Fruit fly (Drosophila melanogaster): ENCODE results near the gene CG33644.

The CG33644 gene

DNA sequence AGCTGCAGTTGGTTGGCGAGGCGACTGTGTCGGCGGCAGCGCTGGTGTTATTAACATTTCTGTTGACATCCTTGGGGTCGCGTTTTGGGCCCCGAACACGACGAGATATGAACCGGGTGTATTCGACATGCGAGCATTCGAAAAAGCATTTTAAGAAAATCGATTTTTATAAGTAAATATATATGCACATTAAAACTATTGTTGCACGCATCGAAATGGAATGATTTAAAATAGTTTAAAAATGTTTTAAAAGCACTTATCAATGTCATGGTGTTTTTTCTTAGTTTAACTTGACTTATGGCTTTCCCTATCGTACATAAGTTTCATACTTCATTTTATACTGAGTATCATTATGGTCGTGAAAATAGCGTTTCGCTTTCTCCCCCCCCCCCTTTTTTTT is 10.1 kb upstream of the CG33644 start:
- TF ChIP-seq CG8301 (tag; optimal IDR thresholded peaks at IDR 0.05) = no peak

DNA sequence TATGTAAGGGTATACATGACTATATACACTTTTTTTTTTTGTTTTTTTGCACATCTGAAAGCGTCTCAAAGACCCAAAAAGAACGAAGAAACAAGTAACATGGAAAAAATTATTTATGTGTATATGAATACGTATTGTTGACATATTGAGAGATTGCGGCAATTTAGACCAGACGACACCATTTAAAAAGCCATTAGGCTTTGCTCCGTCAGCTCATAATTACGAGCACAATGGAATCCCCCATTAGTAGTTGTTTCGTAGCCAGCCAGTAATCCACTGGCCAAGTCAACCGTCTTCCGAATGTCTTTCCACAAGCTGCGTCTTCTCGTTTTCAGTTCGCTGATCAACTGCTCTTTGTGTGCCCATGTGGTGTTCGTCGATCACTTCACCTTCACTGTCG is 4.3 kb upstream of the CG33644 start, which contains the start of gene CG33640:
CG33640 (plus strand) TSS at position 301 of the 400 bp plus-strand sequence.
- TF ChIP-seq Ets98B (GFP tag; IDR thresholded peaks at IDR 0.05) (no peak), Pif1A (GFP tag; optimal IDR thresholded peaks at IDR 0.05) (no peak), CG15710 (tag; optimal IDR thresholded peaks at IDR 0.05) (no peak), CG34367 (tag; optimal IDR thresholded peaks at IDR 0.05) (no peak), D1 (tag; optimal IDR thresholded peaks at IDR 0.05) (no peak)

DNA sequence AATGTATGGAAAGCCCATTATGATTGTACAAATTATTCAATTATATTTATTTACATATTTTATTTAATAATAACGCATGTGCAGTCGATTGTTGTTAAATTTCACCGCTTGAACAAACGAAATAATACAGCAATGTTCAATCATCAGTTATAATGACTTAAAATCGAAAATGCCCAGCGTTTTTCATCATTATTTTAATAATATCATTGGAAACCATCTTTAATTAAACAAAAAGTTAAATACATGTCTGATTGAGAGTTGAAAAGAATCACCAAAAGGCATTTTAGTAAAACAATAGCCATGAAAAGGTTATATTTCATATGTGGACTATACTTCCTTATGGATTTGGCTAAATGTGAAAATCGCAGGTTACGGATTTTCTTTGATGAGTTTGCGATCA is 3.1 kb upstream of the CG33644 start, which contains the start of gene CG33641:
CG33641 (plus strand) TSS at position 301 of the 400 bp plus-strand sequence.
- no peak for TF ChIP-seq CG32121 (GFP tag; IDR thresholded peaks at IDR 0.05)
- TF ChIP-seq CG17806 (tag; optimal IDR thresholded peaks at IDR 0.05) = no peak
- no peak for TF ChIP-seq Ets98B (GFP tag; IDR thresholded peaks at IDR 0.05)
- no peak for TF ChIP-seq gl (tag; optimal IDR thresholded peaks at IDR 0.05)
- TF ChIP-seq CG15710 (tag; optimal IDR thresholded peaks at IDR 0.05) = no peak
- no peak for TF ChIP-seq CG34367 (tag; optimal IDR thresholded peaks at IDR 0.05)
- no peak for TF ChIP-seq Snoo (tag; optimal IDR thresholded peaks at IDR 0.05)
- TF ChIP-seq CG14655 (GFP tag; optimal IDR thresholded peaks at IDR 0.05) = no peak
- no peak for TF ChIP-seq Pif1A (GFP tag; optimal IDR thresholded peaks at IDR 0.05)
- TF ChIP-seq rn (GFP tag; IDR thresholded peaks at IDR 0.05) = no peak
- TF ChIP-seq EcR (GFP tag; optimal IDR thresholded peaks at IDR 0.05) = no peak
- TF ChIP-seq CG8159 (tag; optimal IDR thresholded peaks at IDR 0.05) = no peak
- TF ChIP-seq fd96Ca (GFP tag; IDR thresholded peaks at IDR 0.05) = no peak
- no peak for TF ChIP-seq CG9948 (tag; optimal IDR thresholded peaks at IDR 0.05)
- no peak for TF ChIP-seq Pif1B (GFP tag; optimal IDR thresholded peaks at IDR 0.05)
- TF ChIP-seq CG8301 (tag; optimal IDR thresholded peaks at IDR 0.05) = no peak
- TF ChIP-seq CG10348 (GFP tag; IDR thresholded peaks at IDR 0.05) = no peak
- no peak for TF ChIP-seq CG13204 (GFP tag; optimal IDR thresholded peaks at IDR 0.05)
- TF ChIP-seq D1 (tag; optimal IDR thresholded peaks at IDR 0.05) = no peak
- no peak for TF ChIP-seq CG4496 (GFP tag; IDR thresholded peaks at IDR 0.05)

dm6 chr2L:13529675-13530074 is 2.2 kb upstream of the CG33644 start, which contains the start of gene CG33642:
Gene CG33642, plus strand, starts transcription at chr2L:13529975.
- TF ChIP-seq rn (GFP tag; IDR thresholded peaks at IDR 0.05) (no peak), CG8159 (tag; optimal IDR thresholded peaks at IDR 0.05) (no peak), fd96Ca (GFP tag; IDR thresholded peaks at IDR 0.05) (no peak), CG4496 (GFP tag; IDR thresholded peaks at IDR 0.05) (no peak)

dm6 chr2L:13530774-13531173 is 1.1 kb upstream of the CG33644 start, which contains the start of gene CG33643:
Gene CG33643, plus strand, starts transcription at chr2L:13531074.
- TF ChIP-seq EcR (GFP tag; optimal IDR thresholded peaks at IDR 0.05) (no peak), CG12605 (GFP tag; IDR thresholded peaks at IDR 0.05) (no peak), Snoo (tag; optimal IDR thresholded peaks at IDR 0.05) (no peak), rn (GFP tag; IDR thresholded peaks at IDR 0.05) (no peak), CG14655 (GFP tag; optimal IDR thresholded peaks at IDR 0.05) (no peak), CG9948 (tag; optimal IDR thresholded peaks at IDR 0.05) (no peak)

DNA sequence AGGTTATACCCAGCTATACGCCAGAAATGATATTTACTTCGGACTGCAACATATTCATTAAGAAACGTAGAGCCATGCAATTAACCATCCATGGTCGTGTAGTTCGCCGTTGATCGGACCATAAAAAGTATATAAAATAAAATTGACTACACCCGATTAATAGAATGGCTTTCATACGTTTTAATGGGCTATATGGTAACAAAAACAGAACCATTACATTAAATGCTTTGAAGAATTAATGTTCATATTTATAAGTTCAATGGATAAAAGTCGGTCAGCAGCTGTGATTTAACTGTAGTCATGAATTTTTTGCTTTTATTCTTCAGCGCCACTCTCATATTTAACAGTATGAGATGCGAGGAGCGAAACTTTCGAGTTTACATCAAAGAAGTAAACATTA is 639 bp downstream of the CG33644 start, which contains the start of gene CG33645:
CG33645 (plus strand) TSS at position 301 of the 400 bp plus-strand sequence.
- TF ChIP-seq CG10348 (GFP tag; IDR thresholded peaks at IDR 0.05) (no peak), CG15710 (tag; optimal IDR thresholded peaks at IDR 0.05) (no peak), CG12605 (GFP tag; IDR thresholded peaks at IDR 0.05) (no peak), CG32121 (GFP tag; IDR thresholded peaks at IDR 0.05) (no peak)

DNA sequence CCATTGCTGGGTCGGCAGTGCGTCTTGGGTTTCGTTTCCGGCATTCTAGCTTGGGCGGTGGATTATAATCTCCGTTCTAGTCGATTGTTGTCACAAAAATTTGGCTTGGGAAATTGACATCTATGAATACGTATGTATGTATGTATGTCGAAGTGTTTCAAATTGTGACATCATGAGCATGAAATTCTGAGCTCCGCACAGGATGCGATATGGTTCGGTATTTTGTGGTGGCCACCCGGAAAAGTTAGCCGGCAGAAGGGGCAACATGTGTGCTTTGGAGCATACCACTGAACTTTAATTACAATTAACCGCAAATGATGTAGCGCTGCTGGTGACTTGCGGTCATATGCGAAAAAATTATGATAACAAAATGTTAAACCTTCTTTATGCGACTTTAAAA is 3.8 kb downstream of the CG33644 start, which contains the start of gene CG15638:
CG15638 (minus strand) TSS at position 101 of the 400 bp plus-strand sequence.
- TF ChIP-seq CG34367 (tag; optimal IDR thresholded peaks at IDR 0.05) (no peak), Ets98B (GFP tag; IDR thresholded peaks at IDR 0.05) (no peak), EcR (GFP tag; optimal IDR thresholded peaks at IDR 0.05) (no peak), Pif1B (GFP tag; optimal IDR thresholded peaks at IDR 0.05) (no peak), CG13204 (GFP tag; optimal IDR thresholded peaks at IDR 0.05) (no peak), Pif1A (GFP tag; optimal IDR thresholded peaks at IDR 0.05) (no peak), CG15710 (tag; optimal IDR thresholded peaks at IDR 0.05) (no peak), CG10348 (GFP tag; IDR thresholded peaks at IDR 0.05) (no peak), CG8301 (tag; optimal IDR thresholded peaks at IDR 0.05) (no peak), fd96Ca (GFP tag; IDR thresholded peaks at IDR 0.05) (no peak), CG8159 (tag; optimal IDR thresholded peaks at IDR 0.05) (no peak), CG17806 (tag; optimal IDR thresholded peaks at IDR 0.05) (no peak), CG32121 (GFP tag; IDR thresholded peaks at IDR 0.05) (no peak), D1 (tag; optimal IDR thresholded peaks at IDR 0.05) (no peak), rn (GFP tag; IDR thresholded peaks at IDR 0.05) (no peak), CG12605 (GFP tag; IDR thresholded peaks at IDR 0.05) (no peak), Snoo (tag; optimal IDR thresholded peaks at IDR 0.05) (no peak), CG9948 (tag; optimal IDR thresholded peaks at IDR 0.05) (no peak), gl (tag; optimal IDR thresholded peaks at IDR 0.05) (no peak), CG4496 (GFP tag; IDR thresholded peaks at IDR 0.05) (no peak)

Measured in whole organism, pupa.